Fruit fly (Drosophila melanogaster) whole organism, embryonic: ENCODE results near the gene CG7164.

ENCODE experiments used
- ATbp ChIP-seq: fragments of 200-800 bp; sonication (Bioruptor generic); optimal IDR thresholded peaks from 2 replicates; lab custom pipeline; 2017; ENCODE audit warnings: missing biosample characterization, mild to moderate bottlenecking, missing genetic modification characterization, missing genetic modification reagents
- B-H1 ChIP-seq: fragments of 200-800 bp; sonication (Bioruptor generic); IDR thresholded peaks from 3 replicates; pipeline ENCODE4 v1.3.6; 2022; ENCODE audit warnings: missing biosample characterization, missing genetic modification characterization
- Blimp-1 ChIP-seq: fragments of 200-800 bp; sonication (Bioruptor generic); optimal IDR thresholded peaks from 3 replicates; lab custom pipeline; 2018; ENCODE audit warnings: missing biosample characterization, missing genetic modification characterization, mild to moderate bottlenecking, moderate library complexity, missing genetic modification reagents
- BtbVII ChIP-seq: fragments of 200-800 bp; sonication (Bioruptor generic); optimal IDR thresholded peaks from 3 replicates; lab custom pipeline; 2017; ENCODE audit warnings: missing biosample characterization, mild to moderate bottlenecking, missing genetic modification characterization
- CG11398 ChIP-seq: fragments of 200-800 bp; sonication (Bioruptor generic); optimal IDR thresholded peaks from 2 replicates; lab custom pipeline; 2016; ENCODE audit warnings: missing biosample characterization, missing genetic modification characterization
- CG14860 ChIP-seq: fragments of 200-800 bp; sonication (Bioruptor generic); IDR thresholded peaks from 3 replicates; pipeline ENCODE4 v1.3.6; 2022; ENCODE audit warnings: missing biosample characterization, missing genetic modification characterization; ENCODE audit not compliant: partially characterized antibody
- CG14965 ChIP-seq: fragments of 200-800 bp; sonication (Bioruptor generic); optimal IDR thresholded peaks from 2 replicates; lab custom pipeline; 2016; ENCODE audit warnings: missing biosample characterization, missing genetic modification characterization, borderline replicate concordance
- CG16779 ChIP-seq: fragments of 200-800 bp; sonication (Bioruptor generic); IDR thresholded peaks from 2 replicates; pipeline ENCODE4 v1.3.6; 2022; ENCODE audit warnings: missing biosample characterization, missing genetic modification characterization
- CG17361 ChIP-seq: fragments of 200-800 bp; sonication (Bioruptor generic); IDR thresholded peaks from 3 replicates; pipeline ENCODE4 v1.3.6; 2022; ENCODE audit warnings: missing biosample characterization, missing genetic modification characterization
- CG18476 ChIP-seq: fragments of 200-800 bp; sonication (Bioruptor generic); optimal IDR thresholded peaks from 2 replicates; lab custom pipeline; 2016; ENCODE audit warnings: missing biosample characterization, mild to moderate bottlenecking, missing genetic modification characterization
- CG18599 ChIP-seq: fragments of 200-800 bp; sonication (Bioruptor generic); optimal IDR thresholded peaks from 3 replicates; lab custom pipeline; 2017; ENCODE audit warnings: missing biosample characterization, missing genetic modification characterization, mild to moderate bottlenecking, moderate library complexity, missing genetic modification reagents
- CG2120 ChIP-seq: fragments of 200-800 bp; sonication (Bioruptor generic); optimal IDR thresholded peaks from 3 replicates; lab custom pipeline; 2016; ENCODE audit warnings: missing biosample characterization, missing genetic modification characterization
- CG31224 ChIP-seq: fragments of 200-800 bp; sonication (Bioruptor generic); IDR thresholded peaks from 2 replicates; pipeline ENCODE4 v1.3.6; 2022; ENCODE audit warnings: missing biosample characterization, missing genetic modification characterization
- CG43689 ChIP-seq: fragments of 200-800 bp; sonication (Bioruptor generic); IDR thresholded peaks from 2 replicates; pipeline ENCODE4 v1.3.6; 2022; ENCODE audit warnings: missing biosample characterization, missing genetic modification characterization
- CG4730 ChIP-seq: fragments of 200-800 bp; sonication (Bioruptor generic); IDR thresholded peaks from 2 replicates; pipeline ENCODE4 v1.3.6; 2022; ENCODE audit warnings: missing biosample characterization, missing genetic modification characterization
- CG4820 ChIP-seq: fragments of 200-800 bp; sonication (Bioruptor generic); optimal IDR thresholded peaks from 3 replicates; lab custom pipeline; 2016; ENCODE audit warnings: missing biosample characterization, missing genetic modification characterization
- CG8944 ChIP-seq: fragments of 200-800 bp; sonication (Bioruptor generic); optimal IDR thresholded peaks from 3 replicates; lab custom pipeline; 2016; ENCODE audit warnings: missing biosample characterization, missing genetic modification characterization
- CG9437 ChIP-seq: fragments of 200-800 bp; sonication (Bioruptor generic); optimal IDR thresholded peaks from 2 replicates; lab custom pipeline; 2018; ENCODE audit warnings: missing biosample characterization, mild to moderate bottlenecking, missing genetic modification characterization
- CG9727 ChIP-seq: fragments of 200-800 bp; sonication (Bioruptor generic); optimal IDR thresholded peaks from 3 replicates; lab custom pipeline; 2017; ENCODE audit warnings: missing biosample characterization, mild to moderate bottlenecking, missing genetic modification characterization
- D19A ChIP-seq: fragments of 200-800 bp; optimal IDR thresholded peaks from 3 replicates; lab custom pipeline; 2019; ENCODE audit warnings: missing biosample characterization, mild to moderate bottlenecking, missing genetic modification characterization, moderate library complexity
- Dip2 ChIP-seq: fragments of 200-800 bp; sonication (Bioruptor generic); IDR thresholded peaks from 2 replicates; pipeline ENCODE4 v1.3.6; 2022; ENCODE audit warnings: missing biosample characterization, missing genetic modification characterization
- Dp ChIP-seq: fragments of 200-800 bp; sonication (Bioruptor generic); optimal IDR thresholded peaks from 2 replicates; lab custom pipeline; 2018; ENCODE audit warnings: missing biosample characterization, mild to moderate bottlenecking, missing genetic modification characterization, moderate library complexity
- Ets97D ChIP-seq: fragments of 200-800 bp; sonication (Bioruptor generic); optimal IDR thresholded peaks from 3 replicates; lab custom pipeline; 2016; ENCODE audit warnings: missing biosample characterization, missing genetic modification characterization
- Lpt ChIP-seq: fragments of >200 bp; optimal IDR thresholded peaks from 2 replicates; lab custom pipeline; 2018; ENCODE audit warnings: missing biosample characterization, missing genetic modification characterization
- Ssrp ChIP-seq: fragments of 200-800 bp; sonication (Bioruptor generic); optimal IDR thresholded peaks from 2 replicates; lab custom pipeline; 2018; ENCODE audit warnings: missing biosample characterization, mild to moderate bottlenecking, missing genetic modification characterization, moderate library complexity
- Taf1 ChIP-seq: fragments of 200-800 bp; sonication (Bioruptor generic); IDR thresholded peaks from 2 replicates; pipeline ENCODE4 v1.3.6; 2022; ENCODE audit warnings: missing biosample characterization, missing genetic modification characterization
- Usf ChIP-seq: fragments of 200-800 bp; sonication (Bioruptor generic); optimal IDR thresholded peaks from 2 replicates; lab custom pipeline; 2017; ENCODE audit warnings: missing genotype, missing biosample characterization, missing genetic modification characterization
- Vsx1 ChIP-seq: fragments of 200-800 bp; sonication (Bioruptor generic); optimal IDR thresholded peaks from 2 replicates; lab custom pipeline; 2017; ENCODE audit warnings: missing biosample characterization, mild to moderate bottlenecking, missing genetic modification characterization, missing genetic modification reagents
- ab ChIP-seq: fragments of 200-800 bp; sonication (Bioruptor generic); optimal IDR thresholded peaks from 2 replicates; lab custom pipeline; 2016; ENCODE audit warnings: missing biosample characterization, missing genetic modification characterization
- amos ChIP-seq: fragments of 200-800 bp; sonication (Bioruptor generic); IDR thresholded peaks from 2 replicates; pipeline ENCODE4 v1.3.6; 2022; ENCODE audit warnings: missing biosample characterization, missing genetic modification characterization; ENCODE audit not compliant: partially characterized antibody
- bbx ChIP-seq: fragments of 200-800 bp; sonication (Bioruptor generic); IDR thresholded peaks from 2 replicates; pipeline ENCODE4 v1.3.6; 2022; ENCODE audit warnings: missing biosample characterization, missing genetic modification characterization; ENCODE audit not compliant: partially characterized antibody
- btn ChIP-seq: fragments of 200-800 bp; sonication (Bioruptor generic); optimal IDR thresholded peaks from 2 replicates; lab custom pipeline; 2016; ENCODE audit warnings: missing biosample characterization, missing genetic modification characterization
- exex ChIP-seq: fragments of 200-800 bp; sonication (Bioruptor generic); optimal IDR thresholded peaks from 4 replicates; lab custom pipeline; 2018; ENCODE audit warnings: missing biosample characterization, mild to moderate bottlenecking, missing genetic modification characterization, moderate library complexity
- fd96Cb ChIP-seq: fragments of 200-800 bp; sonication (Bioruptor generic); optimal IDR thresholded peaks from 2 replicates; lab custom pipeline; 2018; ENCODE audit warnings: missing biosample characterization, mild to moderate bottlenecking, missing genetic modification characterization, moderate library complexity
- fu2 ChIP-seq: fragments of 200-800 bp; sonication (Bioruptor generic); optimal IDR thresholded peaks from 2 replicates; lab custom pipeline; 2016; ENCODE audit warnings: missing biosample characterization, missing genetic modification characterization
- grau ChIP-seq: fragments of 200-800 bp; optimal IDR thresholded peaks from 3 replicates; lab custom pipeline; 2019; ENCODE audit warnings: missing biosample characterization, mild to moderate bottlenecking, missing genetic modification characterization, moderate library complexity
- ham ChIP-seq: fragments of 200-800 bp; sonication (Bioruptor generic); IDR thresholded peaks from 2 replicates; pipeline ENCODE4 v1.3.6; 2022; ENCODE audit warnings: missing biosample characterization, missing genetic modification characterization
- insv ChIP-seq, 2 experiments: fragments of 200-800 bp; sonication (Bioruptor generic); optimal IDR thresholded peaks; 3 replicates each; lab custom pipeline; 2016 to 2018; ENCODE audit warnings: missing biosample characterization in 2 of 2, missing genetic modification characterization in 2 of 2
- jing ChIP-seq: fragments of 200-800 bp; sonication (Bioruptor generic); optimal IDR thresholded peaks from 2 replicates; lab custom pipeline; 2018; ENCODE audit warnings: missing biosample characterization, mild to moderate bottlenecking, missing genetic modification characterization
- jumu ChIP-seq: fragments of 200-800 bp; sonication (Bioruptor generic); optimal IDR thresholded peaks from 3 replicates; lab custom pipeline; 2016; ENCODE audit warnings: missing biosample characterization, missing genetic modification characterization
- lab ChIP-seq: fragments of 200-800 bp; sonication (Bioruptor generic); optimal IDR thresholded peaks from 3 replicates; lab custom pipeline; 2017; ENCODE audit warnings: missing biosample characterization, missing genetic modification characterization, mild to moderate bottlenecking, moderate library complexity, missing genetic modification reagents
- nerfin-1 ChIP-seq: fragments of 200-800 bp; sonication (Bioruptor generic); optimal IDR thresholded peaks from 3 replicates; lab custom pipeline; 2019; ENCODE audit warnings: missing biosample characterization, mild to moderate bottlenecking, missing genetic modification characterization, moderate library complexity
- org-1 ChIP-seq: fragments of 200-800 bp; sonication (Bioruptor generic); optimal IDR thresholded peaks from 2 replicates; lab custom pipeline; 2017; ENCODE audit warnings: missing biosample characterization, missing genetic modification characterization
- pfk ChIP-seq: fragments of 200-800 bp; sonication (Bioruptor generic); optimal IDR thresholded peaks from 2 replicates; lab custom pipeline; 2018; ENCODE audit warnings: missing biosample characterization, mild to moderate bottlenecking, missing genetic modification characterization, moderate library complexity
- so ChIP-seq: fragments of 200-800 bp; sonication (Bioruptor generic); IDR thresholded peaks from 3 replicates; pipeline ENCODE4 v1.3.6; 2022; ENCODE audit warnings: missing biosample characterization, missing genetic modification characterization
- sr ChIP-seq: fragments of 200-800 bp; sonication (Bioruptor generic); IDR thresholded peaks from 3 replicates; pipeline ENCODE4 v1.3.6; 2022; ENCODE audit warnings: missing biosample characterization, missing genetic modification characterization
- unc-4 ChIP-seq: fragments of 200-800 bp; sonication (Bioruptor generic); IDR thresholded peaks from 2 replicates; pipeline ENCODE4 v1.3.6; 2022; ENCODE audit warnings: missing biosample characterization, missing genetic modification characterization; ENCODE audit not compliant: partially characterized antibody

Gene CG7164

DNA sequence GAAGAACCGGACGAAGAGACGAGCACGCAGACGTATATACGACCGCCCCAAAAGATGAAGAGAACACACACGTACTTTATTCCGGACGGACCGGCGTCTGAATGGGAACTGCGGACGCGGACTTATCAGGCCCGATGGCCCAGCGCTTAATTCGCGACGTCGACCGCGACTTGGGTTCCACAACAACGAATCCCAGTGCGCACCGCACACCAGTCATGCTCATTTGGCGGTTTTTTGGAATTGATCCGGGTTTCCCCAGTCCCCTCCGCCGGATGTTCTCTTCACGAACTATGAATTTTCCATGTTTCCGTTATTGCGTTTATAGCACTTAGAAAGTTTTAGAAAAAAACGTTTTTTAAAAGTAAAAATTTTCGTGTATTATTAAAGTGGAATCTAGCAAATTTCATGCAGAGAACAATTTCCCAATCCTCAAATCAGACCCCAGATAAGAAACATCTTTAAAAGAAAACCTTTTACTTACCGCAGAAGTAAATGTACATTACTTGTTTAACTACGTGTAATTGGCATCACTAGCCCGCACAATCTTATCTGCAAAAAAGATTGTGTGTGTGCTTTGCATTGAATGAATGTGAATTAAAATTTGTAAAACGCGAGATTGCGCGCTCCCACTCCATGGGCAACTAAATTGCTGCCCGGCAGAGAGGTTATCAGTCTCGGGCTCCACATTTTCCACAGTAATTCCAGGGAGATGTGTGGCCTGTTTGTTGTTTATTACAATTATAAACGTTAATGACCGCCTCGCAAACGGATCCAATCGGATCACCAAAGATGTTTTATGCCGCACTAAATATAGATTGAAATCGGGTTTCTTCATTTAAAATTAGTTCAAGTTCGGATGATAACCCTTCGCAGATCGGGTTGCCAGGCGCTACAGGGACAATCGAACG lies 9.4 kb downstream of the CG7164 start, which contains the start of gene CG7149 (continued):
- TF ChIP-seq CG4730 (GFP tag; lab: Robert Waterston, UW) (no peak), grau (peak; percentile 13), insv (GFP tag; optimal IDR thresholded peaks at IDR 0.05; lab: Kevin White, UChicago) (no peak), D19A (tag; lab: Kevin White, UChicago) (peak; percentile 9), Usf (no peak), jumu (GFP tag; lab: Kevin White, UChicago) (no peak), ATbp (GFP tag; lab: Kevin White, UChicago) (no peak), CG17361 (no peak), Dp (no peak), Taf1 (no peak), nerfin-1 (tag; lab: Kevin White, UChicago) (no peak), fu2 (no peak), Ssrp (tag; lab: Kevin White, UChicago) (no peak)
- TF ChIP-seq, all 482 proteins: peak for 88

DNA sequence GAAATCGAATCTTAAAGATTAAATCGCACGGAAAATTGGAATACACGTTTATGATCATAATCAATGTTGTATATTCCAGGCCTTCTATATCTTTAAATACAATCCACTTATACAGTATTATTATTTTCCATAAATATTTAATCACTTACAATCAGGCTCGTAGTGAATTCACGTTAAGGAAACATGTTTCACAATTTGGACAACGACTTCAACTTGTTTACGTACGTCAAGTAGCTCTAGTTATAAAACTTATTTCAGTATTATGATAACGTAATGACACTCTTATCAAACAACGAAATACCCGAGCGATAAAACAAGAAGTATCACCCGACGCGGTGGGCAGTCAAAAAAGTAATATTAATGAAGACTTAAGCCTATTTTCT lies 10.1 kb downstream of the CG7164 start:
- no peak for TF ChIP-seq BtbVII (GFP tag; lab: Kevin White, UChicago)
- TF ChIP-seq ab (GFP tag; lab: Kevin White, UChicago): no peak
- TF ChIP-seq sr (GFP tag; lab: Robert Waterston, UW): no peak
- no peak for TF ChIP-seq btn (GFP tag; lab: Kevin White, UChicago)
- TF ChIP-seq lab (GFP tag; lab: Kevin White, UChicago): peak; percentile 20
- no peak for TF ChIP-seq jing (GFP tag; lab: Kevin White, UChicago)
- no peak for TF ChIP-seq CG18476 (GFP tag; lab: Kevin White, UChicago)
- no peak for TF ChIP-seq CG14860 (GFP tag; lab: Robert Waterston, UW)
- TF ChIP-seq CG9437 (GFP tag; lab: Kevin White, UChicago): peak; percentile 43
- no peak for TF ChIP-seq bbx (GFP tag; lab: Robert Waterston, UW)
- no peak for TF ChIP-seq ham
- TF ChIP-seq fd96Cb (tag; lab: Kevin White, UChicago): no peak
- no peak for TF ChIP-seq CG4820 (GFP tag; lab: Kevin White, UChicago)
- TF ChIP-seq CG18599 (GFP tag; lab: Kevin White, UChicago): peak; percentile 5
- TF ChIP-seq so (GFP tag; lab: Robert Waterston, UW): no peak
- no peak for TF ChIP-seq Ets97D
- no peak for TF ChIP-seq CG9727 (GFP tag; lab: Kevin White, UChicago)
- TF ChIP-seq Vsx1 (GFP tag; lab: Kevin White, UChicago): no peak
- no peak for TF ChIP-seq unc-4 (GFP tag; lab: Robert Waterston, UW)
- no peak for TF ChIP-seq pfk (GFP tag; lab: Kevin White, UChicago)
- TF ChIP-seq CG16779 (GFP tag; lab: Robert Waterston, UW): no peak
- no peak for TF ChIP-seq Blimp-1 (GFP tag; lab: Kevin White, UChicago)
- TF ChIP-seq exex (tag; lab: Kevin White, UChicago): peak; percentile 54
- TF ChIP-seq CG11398 (GFP tag; lab: Kevin White, UChicago): no peak
- TF ChIP-seq CG14965 (GFP tag; lab: Kevin White, UChicago): no peak
- TF ChIP-seq B-H1 (GFP tag; lab: Robert Waterston, UW): no peak
- TF ChIP-seq CG31224 (GFP tag; lab: Robert Waterston, UW): no peak
- TF ChIP-seq CG2120 (GFP tag; lab: Kevin White, UChicago): no peak
- TF ChIP-seq Dip2: no peak
- no peak for TF ChIP-seq CG8944 (GFP tag; lab: Kevin White, UChicago)
- no peak for TF ChIP-seq amos (GFP tag; lab: Robert Waterston, UW)
- no peak for TF ChIP-seq CG43689 (GFP tag; lab: Robert Waterston, UW)
- no peak for TF ChIP-seq Lpt (GFP tag; lab: Kevin White, UChicago)
- no peak for TF ChIP-seq org-1
